Worm (Caenorhabditis elegans) whole organism, L3 larva: ENCODE results near the gene Y57G11C.5.

Experiments
- R02D3.7 ChIP-seq: fragments of 150-350 bp; optimal IDR thresholded peaks from 2 replicates; lab custom pipeline; 2014; ENCODE audit warnings: missing biosample characterization, missing genetic modification characterization
- ZK546.5 ChIP-seq: sonication (generic microtip); optimal IDR thresholded peaks from 2 replicates; lab custom pipeline; 2017; ENCODE audit warnings: missing biosample characterization, missing genetic modification characterization
- aly-2 ChIP-seq: fragments of 150-350 bp; optimal IDR thresholded peaks from 2 replicates; lab custom pipeline; 2014; ENCODE audit warnings: missing biosample characterization, missing genetic modification characterization
- ama-1 ChIP-seq: fragments of 150-350 bp; optimal IDR thresholded peaks from 2 replicates; lab custom pipeline; 2018
- ceh-16 ChIP-seq: sonication (generic microtip); optimal IDR thresholded peaks from 2 replicates; lab custom pipeline; 2017; ENCODE audit warnings: missing biosample characterization, missing genetic modification characterization
- ceh-28 ChIP-seq: fragments of 150-350 bp; optimal IDR thresholded peaks from 2 replicates; lab custom pipeline; 2014; ENCODE audit warnings: missing biosample characterization, missing genetic modification reagents, missing genetic modification characterization
- ceh-82 ChIP-seq: fragments of 150-350 bp; optimal IDR thresholded peaks from 2 replicates; lab custom pipeline; 2014; ENCODE audit warnings: missing biosample characterization, missing genetic modification characterization
- ceh-9 ChIP-seq: sonication (generic microtip); optimal IDR thresholded peaks from 2 replicates; lab custom pipeline; 2018; ENCODE audit warnings: missing biosample characterization, missing genetic modification characterization
- daf-12 ChIP-seq: fragments of 150-350 bp; optimal IDR thresholded peaks from 2 replicates; lab custom pipeline; 2014; ENCODE audit warnings: missing biosample characterization, missing genetic modification reagents, missing genetic modification characterization
- egl-27 ChIP-seq: sonication (generic microtip); optimal IDR thresholded peaks from 4 replicates; lab custom pipeline; 2017; ENCODE audit warnings: missing biosample characterization, missing genetic modification reagents, missing genetic modification characterization
- egl-5 ChIP-seq: fragments of 150-350 bp; optimal IDR thresholded peaks from 2 replicates; lab custom pipeline; 2017; ENCODE audit warnings: missing biosample characterization, missing genetic modification reagents, missing genetic modification characterization, inconsistent platforms
- elt-1 ChIP-seq: fragments of 150-350 bp; optimal IDR thresholded peaks from 2 replicates; lab custom pipeline; 2014; ENCODE audit warnings: missing biosample characterization, missing genetic modification characterization
- elt-2 ChIP-seq: sonication (generic microtip); optimal IDR thresholded peaks from 2 replicates; lab custom pipeline; 2016; ENCODE audit warnings: missing genetic modification reagents, mild to moderate bottlenecking, missing genetic modification characterization, missing compliant biosample characterization
- elt-3 ChIP-seq, 3 experiments: fragments of 150-350 bp in 1 of 3; sonication (generic microtip) in 2 of 3; optimal IDR thresholded peaks; 2 replicates in 2 of 3; 4 replicates in 1 of 3; lab custom pipeline; 2014 to 2017; ENCODE audit warnings: missing biosample characterization in 3 of 3, missing genetic modification characterization in 3 of 3
- eor-1 ChIP-seq, 2 experiments: fragments of 150-350 bp; optimal IDR thresholded peaks; 2 replicates each; lab custom pipeline; 2014 to 2018; ENCODE audit warnings: missing biosample characterization in 2 of 2, missing genetic modification characterization in 2 of 2
- fkh-10 ChIP-seq: sonication (generic microtip); optimal IDR thresholded peaks from 2 replicates; lab custom pipeline; 2017; ENCODE audit warnings: missing biosample characterization, missing genetic modification reagents, missing genetic modification characterization
- fkh-2 ChIP-seq: fragments of 150-350 bp; optimal IDR thresholded peaks from 2 replicates; lab custom pipeline; 2014; ENCODE audit warnings: missing biosample characterization, missing genetic modification reagents, missing genetic modification characterization
- fos-1 ChIP-seq: fragments of 150-350 bp; optimal IDR thresholded peaks from 2 replicates; lab custom pipeline; 2014; ENCODE audit warnings: missing biosample characterization, missing genetic modification characterization
- hmg-11 ChIP-seq: sonication (generic microtip); optimal IDR thresholded peaks from 2 replicates; lab custom pipeline; 2016; ENCODE audit warnings: missing genetic modification characterization, missing compliant biosample characterization
- jun-1 ChIP-seq: fragments of 150-350 bp; optimal IDR thresholded peaks from 2 replicates; lab custom pipeline; 2014; ENCODE audit warnings: missing biosample characterization, missing genetic modification reagents, missing genetic modification characterization
- lin-15B ChIP-seq: fragments of 150-350 bp; optimal IDR thresholded peaks from 2 replicates; lab custom pipeline; 2014; ENCODE audit warnings: missing biosample characterization, missing genetic modification characterization
- lin-39 ChIP-seq: fragments of 150-350 bp; optimal IDR thresholded peaks from 2 replicates; lab custom pipeline; 2018; ENCODE audit warnings: missing biosample characterization, missing genetic modification reagents, missing genetic modification characterization
- lsy-12 ChIP-seq: sonication (generic microtip); optimal IDR thresholded peaks from 2 replicates; lab custom pipeline; 2016; ENCODE audit warnings: mild to moderate bottlenecking, missing genetic modification characterization, missing compliant biosample characterization
- mdl-1 ChIP-seq: fragments of 150-350 bp; optimal IDR thresholded peaks from 2 replicates; lab custom pipeline; 2014; ENCODE audit warnings: missing biosample characterization, missing genetic modification characterization
- mml-1 ChIP-seq: fragments of 150-350 bp; sonication (generic microtip); optimal IDR thresholded peaks from 3 replicates; lab custom pipeline; 2014; ENCODE audit warnings: missing biosample characterization, missing genetic modification characterization
- nfya-1 ChIP-seq: sonication (generic microtip); optimal IDR thresholded peaks from 2 replicates; lab custom pipeline; 2017; ENCODE audit warnings: missing genetic modification characterization, mild to moderate bottlenecking, missing compliant biosample characterization, antibody characterized with exemption, moderate library complexity; ENCODE audit not compliant: insufficient read depth
- nhr-11 ChIP-seq: fragments of 150-350 bp; optimal IDR thresholded peaks from 2 replicates; lab custom pipeline; 2014; ENCODE audit warnings: missing biosample characterization, missing genetic modification characterization
- nhr-12 ChIP-seq: fragments of 150-350 bp; optimal IDR thresholded peaks from 2 replicates; lab custom pipeline; 2014; ENCODE audit warnings: missing biosample characterization, missing genetic modification characterization
- nhr-23 ChIP-seq: fragments of 150-350 bp; optimal IDR thresholded peaks from 2 replicates; lab custom pipeline; 2014; ENCODE audit warnings: missing biosample characterization, missing genetic modification reagents, missing genetic modification characterization
- nhr-237 ChIP-seq: fragments of 150-350 bp; optimal IDR thresholded peaks from 2 replicates; lab custom pipeline; 2014; ENCODE audit warnings: missing biosample characterization, missing genetic modification characterization
- nhr-25 ChIP-seq: sonication (generic microtip); optimal IDR thresholded peaks from 2 replicates; lab custom pipeline; 2017; ENCODE audit warnings: missing biosample characterization, missing genetic modification characterization
- nhr-28 ChIP-seq: fragments of 150-350 bp; optimal IDR thresholded peaks from 2 replicates; lab custom pipeline; 2014; ENCODE audit warnings: missing biosample characterization, missing genetic modification characterization
- nhr-43 ChIP-seq: sonication (generic microtip); optimal IDR thresholded peaks from 2 replicates; lab custom pipeline; 2016; ENCODE audit warnings: mild to moderate bottlenecking, missing genetic modification characterization, missing compliant biosample characterization; ENCODE audit not compliant: poor library complexity, severe bottlenecking
- nhr-67 ChIP-seq: fragments of 150-350 bp; optimal IDR thresholded peaks from 2 replicates; lab custom pipeline; 2014; ENCODE audit warnings: missing biosample characterization, missing genetic modification characterization
- nhr-76 ChIP-seq: fragments of 150-350 bp; sonication (generic microtip); optimal IDR thresholded peaks from 5 replicates; lab custom pipeline; 2014; ENCODE audit warnings: missing biosample characterization, missing genetic modification characterization
- nhr-77 ChIP-seq: fragments of 150-350 bp; optimal IDR thresholded peaks from 2 replicates; lab custom pipeline; 2014; ENCODE audit warnings: missing biosample characterization, missing genetic modification characterization
- pha-4 ChIP-seq: fragments of 150-350 bp; optimal IDR thresholded peaks from 2 replicates; lab custom pipeline; 2014; ENCODE audit warnings: missing biosample characterization, missing genetic modification reagents, missing genetic modification characterization
- pqm-1 ChIP-seq: fragments of 150-350 bp; optimal IDR thresholded peaks from 2 replicates; lab custom pipeline; 2017; ENCODE audit warnings: missing biosample characterization, missing genetic modification characterization, inconsistent platforms
- sea-2 ChIP-seq: fragments of 150-350 bp; sonication (generic microtip); optimal IDR thresholded peaks from 4 replicates; lab custom pipeline; 2014; ENCODE audit warnings: missing biosample characterization, missing genetic modification reagents, missing genetic modification characterization
- skn-1 ChIP-seq: fragments of 150-350 bp; optimal IDR thresholded peaks from 2 replicates; lab custom pipeline; 2014; ENCODE audit warnings: missing biosample characterization, missing genetic modification characterization
- snpc-4 ChIP-seq: fragments of 150-350 bp; optimal IDR thresholded peaks from 2 replicates; lab custom pipeline; 2014; ENCODE audit warnings: missing biosample characterization, missing genetic modification characterization
- tbx-2 ChIP-seq: sonication (generic microtip); optimal IDR thresholded peaks from 2 replicates; lab custom pipeline; 2016; ENCODE audit warnings: mild to moderate bottlenecking, missing genetic modification characterization, missing compliant biosample characterization
- unc-39 ChIP-seq: sonication (generic microtip); optimal IDR thresholded peaks from 4 replicates; lab custom pipeline; 2017; ENCODE audit warnings: missing biosample characterization, missing genetic modification characterization
- unc-62 ChIP-seq: fragments of 150-350 bp; sonication (generic microtip); optimal IDR thresholded peaks from 4 replicates; lab custom pipeline; 2014; ENCODE audit warnings: missing biosample characterization, missing genetic modification reagents, missing genetic modification characterization
- zag-1 ChIP-seq: fragments of 150-350 bp; optimal IDR thresholded peaks from 2 replicates; lab custom pipeline; 2014; ENCODE audit warnings: missing biosample characterization, missing genetic modification characterization
- ztf-11 ChIP-seq: fragments of 150-350 bp; optimal IDR thresholded peaks from 2 replicates; lab custom pipeline; 2014; ENCODE audit warnings: missing biosample characterization, missing genetic modification characterization
- ztf-4 ChIP-seq: fragments of 150-350 bp; optimal IDR thresholded peaks from 2 replicates; lab custom pipeline; 2014; ENCODE audit warnings: missing biosample characterization, missing genetic modification characterization

The Y57G11C.5 gene

DNA sequence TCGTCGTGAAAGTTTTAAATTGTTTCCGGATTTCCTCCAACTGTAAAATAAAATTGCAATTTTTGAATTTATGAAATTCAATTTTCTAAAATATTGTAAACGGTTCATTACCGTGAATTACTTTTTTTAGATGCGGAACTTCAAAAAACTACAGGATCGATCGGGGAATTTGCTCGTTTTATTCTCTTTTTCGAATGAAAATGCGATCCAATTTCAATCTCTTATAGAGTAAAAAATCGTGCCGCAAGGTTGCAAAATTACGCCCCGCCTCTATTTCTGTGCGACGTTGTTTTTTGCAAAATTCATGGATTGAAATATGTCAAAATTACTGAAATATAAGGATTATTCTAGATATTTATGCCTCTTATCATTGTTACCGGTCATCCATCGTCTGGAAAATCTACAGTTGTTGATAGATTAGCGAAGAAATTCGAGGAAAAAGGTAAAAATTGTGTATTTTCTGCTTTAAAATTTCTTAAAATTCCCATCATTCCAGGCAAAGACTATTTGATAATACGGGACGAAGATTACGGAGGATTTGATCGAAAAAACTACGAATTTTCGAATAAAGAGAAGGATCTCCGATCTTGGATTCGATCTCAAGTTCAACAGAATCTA is 4.1 kb upstream of the Y57G11C.5 start, which contains the start of gene Y57G11C.43:
Gene Y57G11C.43, plus strand, starts transcription at position 224 of the 618 bp plus-strand sequence.
- TF ChIP-seq ama-1 (lab: Kevin White, UChicago) = peak; percentile 43
- no peak for TF ChIP-seq nhr-76 (tag; lab: Kevin White, UChicago)
- TF ChIP-seq, all 47 proteins: peak for 1

DNA sequence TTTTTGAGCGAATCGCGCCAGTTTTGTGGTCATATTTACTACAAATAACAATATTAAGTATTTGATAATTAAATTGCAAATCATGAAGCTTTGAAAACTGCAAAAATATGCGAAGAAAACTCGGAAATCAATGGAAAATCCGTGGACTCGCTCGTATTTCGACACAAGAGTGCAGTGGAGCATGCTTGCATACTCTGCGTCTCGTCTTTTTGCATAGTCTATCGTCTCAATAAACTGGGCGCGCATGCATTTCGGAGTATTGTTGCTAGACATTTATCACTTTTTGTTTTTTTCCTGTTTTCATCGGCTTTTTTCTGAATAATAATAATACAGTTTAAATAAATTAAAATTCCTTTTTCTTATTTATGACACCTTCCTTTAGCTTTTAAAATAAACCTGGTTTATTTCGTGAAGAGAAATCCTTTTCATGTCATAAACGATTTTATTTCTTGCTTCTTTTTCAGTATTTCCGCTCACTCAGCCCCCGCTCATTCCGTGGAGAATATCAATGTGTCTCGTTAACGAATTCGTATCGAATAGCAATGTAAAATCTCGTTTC is 2.5 kb upstream of the Y57G11C.5 start, which contains the start of the genes mrps-7 and Y57G11C.3:
Gene mrps-7, minus strand, starts transcription at position 38 of the 559 bp plus-strand sequence.
Gene Y57G11C.3, plus strand, starts transcription at position 509 of the 559 bp plus-strand sequence.
- peak; percentile 72 for TF ChIP-seq jun-1 (tag; lab: Kevin White, UChicago)
- no peak for TF ChIP-seq mml-1 (tag; lab: Kevin White, UChicago)
- TF ChIP-seq skn-1 (tag; lab: Kevin White, UChicago) = peak; percentile 93
- peak; percentile 64 for TF ChIP-seq ama-1 (lab: Kevin White, UChicago)
- peak; percentile 84 for TF ChIP-seq ceh-82 (tag; lab: Kevin White, UChicago)
- peak in 1 of 2 experiments; percentile 38 for TF ChIP-seq eor-1 (tag; optimal IDR thresholded peaks at IDR 0.05; lab: Kevin White, UChicago)
- TF ChIP-seq ztf-4 = peak; percentile 1
- peak; percentile 95 for TF ChIP-seq egl-5
- peak; percentile 86 for TF ChIP-seq nhr-43
- peak; percentile 45 for TF ChIP-seq fkh-10
- no peak for TF ChIP-seq sea-2 (GFP tag; lab: Kevin White, UChicago)
- no peak for TF ChIP-seq daf-12 (tag; lab: Kevin White, UChicago)
- TF ChIP-seq nhr-23 (tag; lab: Kevin White, UChicago) = peak; percentile 94
- peak; percentile 98 for TF ChIP-seq R02D3.7
- no peak for TF ChIP-seq fos-1 (tag; lab: Kevin White, UChicago)
- TF ChIP-seq nhr-67 (tag; lab: Kevin White, UChicago) = no peak
- TF ChIP-seq ceh-28 (tag; lab: Kevin White, UChicago) = peak; percentile 80
- peak; percentile 94 for TF ChIP-seq nfya-1 (tag; lab: Kevin White, UChicago)
- no peak for TF ChIP-seq elt-3 (tag; optimal IDR thresholded peaks at IDR 0.05; lab: Kevin White, UChicago)
- no peak for TF ChIP-seq nhr-12 (tag; lab: Kevin White, UChicago)
- peak; percentile 87 for TF ChIP-seq lin-39 (tag; lab: Kevin White, UChicago)
- peak; percentile 98 for TF ChIP-seq lin-15B (tag; lab: Kevin White, UChicago)
- no peak for TF ChIP-seq nhr-237
- no peak for TF ChIP-seq fkh-2 (tag; lab: Kevin White, UChicago)
- no peak for TF ChIP-seq ceh-9
- TF ChIP-seq pha-4 = peak; percentile 96
- TF ChIP-seq ZK546.5 (tag; lab: Kevin White, UChicago) = peak; percentile 7
- no peak for TF ChIP-seq nhr-76 (tag; lab: Kevin White, UChicago)
- TF ChIP-seq nhr-11 (tag; lab: Kevin White, UChicago) = peak; percentile 68
- peak; percentile 84 for TF ChIP-seq snpc-4 (tag; lab: Kevin White, UChicago)
- no peak for TF ChIP-seq unc-39
- TF ChIP-seq nhr-28 (tag; lab: Kevin White, UChicago) = no peak
- no peak for TF ChIP-seq mdl-1 (tag; lab: Kevin White, UChicago)
- TF ChIP-seq egl-27 (tag; lab: Kevin White, UChicago) = peak; percentile 15
- peak; percentile 93 for TF ChIP-seq nhr-25 (tag; lab: Kevin White, UChicago)
- TF ChIP-seq zag-1 (tag; lab: Kevin White, UChicago) = no peak
- TF ChIP-seq aly-2 (tag; lab: Kevin White, UChicago) = peak; percentile 12
- TF ChIP-seq elt-1 (tag; lab: Kevin White, UChicago) = peak; percentile 68
- no peak for TF ChIP-seq ceh-16 (tag; lab: Kevin White, UChicago)
- TF ChIP-seq lsy-12 (tag; lab: Kevin White, UChicago) = peak; percentile 82
- peak; percentile 82 for TF ChIP-seq hmg-11 (tag; lab: Kevin White, UChicago)
- peak; percentile 62 for TF ChIP-seq unc-62 (GFP tag; lab: Kevin White, UChicago)
- TF ChIP-seq pqm-1 (tag; lab: Kevin White, UChicago) = peak; percentile 88
- peak; percentile 60 for TF ChIP-seq tbx-2 (tag; lab: Kevin White, UChicago)
- TF ChIP-seq elt-2 (tag; lab: Kevin White, UChicago) = peak; percentile 60
- TF ChIP-seq nhr-77 (tag; lab: Kevin White, UChicago) = peak; percentile 59
- no peak for TF ChIP-seq ztf-11 (tag; lab: Kevin White, UChicago)
